Fruit fly (Drosophila melanogaster) whole organism, wandering third instar larva: ENCODE data around the gene Sfp84E.

Experiments used
- Abd-B ChIP-seq: fragments of >200 bp; optimal IDR thresholded peaks from 2 replicates; lab custom pipeline; 2017; ENCODE audit warnings: missing biosample characterization, missing genetic modification characterization
- CG32264 ChIP-seq: fragments of 200-800 bp; sonication (Bioruptor generic); optimal IDR thresholded peaks from 2 replicates; lab custom pipeline; 2016; ENCODE audit warnings: missing biosample characterization, missing genetic modification characterization
- CrebA ChIP-seq: fragments of 200-800 bp; sonication (Bioruptor generic); optimal IDR thresholded peaks from 2 replicates; lab custom pipeline; 2016; ENCODE audit warnings: missing biosample characterization, mild to moderate bottlenecking, missing genetic modification characterization, borderline replicate concordance
- Dfd ChIP-seq: fragments of >200 bp; optimal IDR thresholded peaks from 2 replicates; lab custom pipeline; 2017; ENCODE audit warnings: missing biosample characterization, missing genetic modification characterization
- Dif ChIP-seq: fragments of 200-275, 200-300 bp; sonication (Bioruptor generic); optimal IDR thresholded peaks from 2 replicates; lab custom pipeline; 2018; ENCODE audit warnings: missing biosample characterization, missing genetic modification characterization; ENCODE audit not compliant: partially characterized antibody
- GATAd ChIP-seq: sonication (Bioruptor generic); optimal IDR thresholded peaks from 2 replicates; lab custom pipeline; 2016; ENCODE audit warnings: missing biosample characterization, missing genetic modification characterization
- Hnf4 ChIP-seq: fragments of 200-800 bp; sonication (Bioruptor generic); optimal IDR thresholded peaks from 2 replicates; lab custom pipeline; 2016; ENCODE audit warnings: missing biosample characterization, mild to moderate bottlenecking, missing genetic modification characterization
- Hr78 ChIP-seq: fragments of >200 bp; optimal IDR thresholded peaks from 2 replicates; lab custom pipeline; 2017; ENCODE audit warnings: missing biosample characterization, missing genetic modification characterization
- Jra ChIP-seq: sonication (Bioruptor generic); optimal IDR thresholded peaks from 2 replicates; lab custom pipeline; 2016; ENCODE audit warnings: missing biosample characterization, missing genetic modification characterization
- Mio ChIP-seq: sonication (Bioruptor generic); optimal IDR thresholded peaks from 2 replicates; lab custom pipeline; 2016; ENCODE audit warnings: missing biosample characterization, missing genetic modification characterization
- Myc ChIP-seq: fragments of >200 bp; optimal IDR thresholded peaks from 2 replicates; lab custom pipeline; 2017
- N ChIP-seq: fragments of >200 bp; optimal IDR thresholded peaks from 2 replicates; lab custom pipeline; 2018; ENCODE audit warnings: missing biosample characterization, missing external identifiers, missing genetic modification characterization
- OdsH ChIP-seq: fragments of 200-800 bp; sonication (Bioruptor generic); optimal IDR thresholded peaks from 2 replicates; lab custom pipeline; 2016; ENCODE audit warnings: missing biosample characterization, mild to moderate bottlenecking, missing genetic modification characterization
- Rel ChIP-seq, 2 experiments: fragments of 200-800 bp; sonication (Bioruptor generic) in 1 of 2; optimal IDR thresholded peaks; 2 replicates in 1 of 2; 3 replicates in 1 of 2; lab custom pipeline; 2016 to 2019; ENCODE audit warnings: mild to moderate bottlenecking in 2 of 2, missing biosample characterization in 2 of 2, missing genetic modification characterization in 2 of 2, moderate library complexity in 1 of 2
- Sp1 ChIP-seq: fragments of 200-800 bp; sonication (Bioruptor generic); optimal IDR thresholded peaks from 3 replicates; lab custom pipeline; 2019; ENCODE audit warnings: missing biosample characterization, mild to moderate bottlenecking, missing genetic modification characterization, moderate library complexity
- Vsx2 ChIP-seq: fragments of 200-300, 225-300 bp; sonication (Bioruptor generic); optimal IDR thresholded peaks from 2 replicates; lab custom pipeline; 2018; ENCODE audit warnings: missing biosample characterization, missing genetic modification characterization; ENCODE audit not compliant: partially characterized antibody
- br ChIP-seq: fragments of 200-800 bp; sonication (Bioruptor generic); optimal IDR thresholded peaks from 2 replicates; lab custom pipeline; 2016; ENCODE audit warnings: missing biosample characterization, missing genetic modification characterization
- dl ChIP-seq, 2 experiments: fragments of 175-275, 200-275 bp in 1 of 2; fragments of 200-275 bp in 1 of 2; sonication (Bioruptor generic); optimal IDR thresholded peaks; lab custom pipeline; 2018; ENCODE audit warnings: mild to moderate bottlenecking in 2 of 2, missing biosample characterization in 2 of 2, missing genetic modification characterization in 2 of 2, moderate library complexity in 2 of 2; ENCODE audit not compliant: partially characterized antibody in 2 of 2, insufficient read depth in 1 of 2
- dmrt93B ChIP-seq: fragments of 200-800 bp; sonication (Bioruptor generic); optimal IDR thresholded peaks from 2 replicates; lab custom pipeline; 2018; ENCODE audit warnings: missing biosample characterization, mild to moderate bottlenecking, missing genetic modification characterization
- ey ChIP-seq: fragments of 200-800 bp; sonication (Bioruptor generic); optimal IDR thresholded peaks from 2 replicates; lab custom pipeline; 2016; ENCODE audit warnings: missing biosample characterization, missing genetic modification characterization
- foxo ChIP-seq, 2 experiments: fragments of 200-800 bp; sonication (Bioruptor generic); optimal IDR thresholded peaks; 2 replicates in 1 of 2; 3 replicates in 1 of 2; lab custom pipeline; 2016 to 2017; ENCODE audit warnings: missing biosample characterization in 2 of 2, missing genetic modification characterization in 2 of 2
- fru ChIP-seq: fragments of 200-800 bp; sonication (Bioruptor generic); optimal IDR thresholded peaks from 3 replicates; lab custom pipeline; 2016; ENCODE audit warnings: missing biosample characterization, mild to moderate bottlenecking, missing genetic modification characterization
- h ChIP-seq: fragments of 200-800 bp; sonication (Bioruptor generic); optimal IDR thresholded peaks from 3 replicates; lab custom pipeline; 2016; ENCODE audit warnings: missing biosample characterization, mild to moderate bottlenecking, missing genetic modification characterization
- jim ChIP-seq: fragments of 175-275, 200-325 bp; sonication (Bioruptor generic); optimal IDR thresholded peaks from 2 replicates; lab custom pipeline; 2016; ENCODE audit warnings: missing biosample characterization, mild to moderate bottlenecking, missing genetic modification characterization
- pan ChIP-seq: fragments of >200 bp; optimal IDR thresholded peaks from 2 replicates; lab custom pipeline; 2017
- psq ChIP-seq: fragments of 200-800 bp; sonication (Bioruptor generic); optimal IDR thresholded peaks from 3 replicates; lab custom pipeline; 2017; ENCODE audit warnings: missing biosample characterization, mild to moderate bottlenecking, missing genetic modification characterization, moderate library complexity
- sage ChIP-seq: fragments of 200-800 bp; sonication (Bioruptor generic); optimal IDR thresholded peaks from 2 replicates; lab custom pipeline; 2016; ENCODE audit warnings: missing biosample characterization, mild to moderate bottlenecking, missing genetic modification characterization
- tai ChIP-seq: sonication (Bioruptor generic); optimal IDR thresholded peaks from 2 replicates; lab custom pipeline; 2016; ENCODE audit warnings: missing biosample characterization, missing genetic modification characterization
- woc ChIP-seq: sonication (Bioruptor generic); optimal IDR thresholded peaks from 2 replicates; lab custom pipeline; 2016; ENCODE audit warnings: missing biosample characterization, mild to moderate bottlenecking, missing genetic modification characterization

Gene Sfp84E

dm6 chr3R:7966544-7967264 is 13.4 kb downstream of the Sfp84E start:
- TF ChIP-seq CG32264 (no peak), h (GFP tag; lab: Kevin White, UChicago) (no peak), tai (GFP tag; lab: Kevin White, UChicago) (no peak), CrebA (no peak), Hnf4 (GFP tag; lab: Kevin White, UChicago) (no peak), psq (GFP tag; lab: Kevin White, UChicago) (no peak), dmrt93B (GFP tag; lab: Kevin White, UChicago) (no peak), Rel (GFP tag; optimal IDR thresholded peaks at IDR 0.05; lab: Kevin White, UChicago) (no peak), Rel (tag; optimal IDR thresholded peaks at IDR 0.05; lab: Kevin White, UChicago) (no peak), dl (GFP tag; optimal IDR thresholded peaks at IDR 0.05; lab: Kevin White, UChicago; ENCODE audit: insufficient read depth in 1 of 2, partially characterized antibody in 2 of 2) (peak in 1 of 2 experiments; percentile 13), pan (lab: Kevin White, UChicago) (no peak), Dif (GFP tag; lab: Kevin White, UChicago) (peak; percentile 77), Myc (lab: Kevin White, UChicago) (no peak), Jra (no peak), fru (no peak), Vsx2 (peak; percentile 62), Abd-B (GFP tag; lab: Kevin White, UChicago) (no peak), Sp1 (GFP tag; lab: Kevin White, UChicago) (no peak), OdsH (GFP tag; lab: Kevin White, UChicago) (no peak), Dfd (GFP tag; lab: Kevin White, UChicago) (no peak), sage (no peak), br (no peak), Mio (GFP tag; lab: Kevin White, UChicago) (no peak), jim (GFP tag; lab: Kevin White, UChicago) (no peak)

dm6 chr3R:7964751-7965319 is 15.3 kb downstream of the Sfp84E start:
- TF ChIP-seq fru (peak; percentile 23), GATAd (GFP tag; lab: Kevin White, UChicago) (no peak), Dif (GFP tag; lab: Kevin White, UChicago) (peak; percentile 60), h (GFP tag; lab: Kevin White, UChicago) (no peak), CG32264 (no peak), woc (GFP tag; lab: Kevin White, UChicago) (no peak), br (peak; percentile 29), psq (GFP tag; lab: Kevin White, UChicago) (peak; percentile 33), ey (no peak), dl (GFP tag; optimal IDR thresholded peaks at IDR 0.05; lab: Kevin White, UChicago; ENCODE audit: insufficient read depth in 1 of 2, partially characterized antibody in 2 of 2) (no peak)

DNA sequence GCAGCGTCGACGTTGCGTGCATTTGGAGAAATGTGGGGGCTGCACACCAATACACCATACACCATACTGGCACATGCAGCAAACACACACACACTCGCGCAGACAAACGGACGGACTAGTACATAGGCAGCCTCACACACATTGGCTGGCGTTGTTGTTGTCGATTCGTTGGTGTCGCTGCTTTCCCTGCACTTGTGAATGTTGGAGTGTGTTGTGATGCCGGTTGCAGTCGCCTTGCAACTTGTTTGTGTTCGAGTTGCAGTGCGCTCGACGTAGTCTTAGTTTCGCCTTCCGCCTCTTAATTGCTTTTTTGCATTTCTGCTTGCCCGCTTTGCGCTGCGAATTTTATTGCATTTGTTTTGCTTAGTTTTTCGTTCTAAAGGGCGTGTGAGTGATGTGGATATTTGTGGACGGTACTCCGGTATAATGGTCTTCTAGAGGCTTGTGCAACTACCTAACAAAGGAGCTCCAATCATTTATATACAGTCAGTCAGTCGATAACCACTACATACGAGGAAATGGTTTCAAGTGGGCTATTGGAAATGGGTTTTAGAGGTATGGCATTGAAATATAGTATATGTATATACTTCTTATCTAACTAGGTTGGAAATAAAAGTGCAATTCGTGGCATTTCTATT is 16.5 kb downstream of the Sfp84E start:
- TF ChIP-seq Mio (GFP tag; lab: Kevin White, UChicago) = no peak
- peak; percentile 73 for TF ChIP-seq N
- TF ChIP-seq dmrt93B (GFP tag; lab: Kevin White, UChicago) = no peak
- TF ChIP-seq Sp1 (GFP tag; lab: Kevin White, UChicago) = no peak
- no peak for TF ChIP-seq pan (lab: Kevin White, UChicago)
- TF ChIP-seq foxo (GFP tag; optimal IDR thresholded peaks at IDR 0.05; lab: Kevin White, UChicago) = no peak
- no peak for TF ChIP-seq Jra
- TF ChIP-seq Dif (GFP tag; lab: Kevin White, UChicago) = peak; percentile 8
- TF ChIP-seq OdsH (GFP tag; lab: Kevin White, UChicago) = no peak
- TF ChIP-seq h (GFP tag; lab: Kevin White, UChicago) = no peak
- no peak for TF ChIP-seq Hr78 (GFP tag; lab: Kevin White, UChicago)
- peak; percentile 57 for TF ChIP-seq CrebA
- no peak for TF ChIP-seq Abd-B (GFP tag; lab: Kevin White, UChicago)
- peak; percentile 48 to 65 for TF ChIP-seq dl (GFP tag; optimal IDR thresholded peaks at IDR 0.05; lab: Kevin White, UChicago; ENCODE audit: insufficient read depth in 1 of 2, partially characterized antibody in 2 of 2)
- no peak for TF ChIP-seq Rel (GFP tag; optimal IDR thresholded peaks at IDR 0.05; lab: Kevin White, UChicago)
- peak; percentile 34 for TF ChIP-seq Rel (tag; optimal IDR thresholded peaks at IDR 0.05; lab: Kevin White, UChicago)
